Worm (Caenorhabditis elegans): ENCODE measurements around the gene F48G7.10.

Gene F48G7.10

DNA sequence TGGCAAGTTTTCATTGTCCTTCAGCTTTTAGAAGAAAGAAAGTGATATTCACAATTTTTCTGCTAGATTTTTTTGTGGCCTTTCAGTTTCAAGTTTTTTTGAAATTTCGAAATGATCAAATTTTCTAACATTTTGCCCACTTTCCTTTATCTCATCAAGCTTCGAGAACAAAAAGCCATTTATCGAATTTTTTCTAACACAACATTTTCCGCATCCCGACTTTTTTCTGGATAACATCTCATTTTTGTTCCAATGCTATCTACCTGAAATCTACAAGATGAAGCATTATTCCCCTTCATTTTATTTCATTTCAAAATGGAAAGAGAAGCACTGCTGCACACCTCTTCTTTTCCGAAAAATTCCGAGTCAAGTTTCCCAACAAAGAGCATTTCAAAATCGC is 41.8 kb downstream of the F48G7.10 start, which contains the start of gene ZK488.5:
ZK488.5 (plus strand) TSS at position 301 of the 400 bp plus-strand sequence.
- TF ChIP-seq unc-42 (tag; optimal IDR thresholded peaks at IDR 0.05) (no peak), ttx-3 (tag; optimal IDR thresholded peaks at IDR 0.05) (no peak), sox-2 (GFP tag; IDR thresholded peaks at IDR 0.05) (no peak)

DNA sequence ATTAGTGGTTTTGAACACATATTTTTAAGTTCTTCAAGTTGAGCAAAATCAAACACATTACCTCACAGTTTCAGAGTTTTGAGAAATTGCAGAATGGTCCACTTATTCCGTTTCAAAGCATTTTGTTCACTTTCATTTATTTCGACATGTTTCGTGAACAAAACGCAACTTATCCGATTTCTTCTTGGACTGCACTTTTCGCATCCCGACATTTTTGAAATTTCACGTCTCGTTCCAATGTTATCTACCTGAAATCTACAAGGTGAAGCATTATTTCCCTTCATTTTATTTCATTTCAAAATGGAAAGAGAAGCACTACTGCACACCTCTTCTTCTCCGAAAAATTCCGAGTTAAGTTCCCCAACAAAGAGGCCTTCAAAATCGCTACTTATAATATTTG is 44.6 kb downstream of the F48G7.10 start, which contains the start of gene ZK488.6:
ZK488.6 (plus strand) TSS at position 301 of the 400 bp plus-strand sequence.
- TF ChIP-seq ceh-22 (tag; optimal IDR thresholded peaks at IDR 0.05) (no peak), pag-3 (tag; optimal IDR thresholded peaks at IDR 0.05; ENCODE audit: borderline replicate concordance) (no peak), ref-2 (tag; optimal IDR thresholded peaks at IDR 0.05) (no peak), unc-86 (tag; optimal IDR thresholded peaks at IDR 0.05) (no peak), Y22D7AL.16 (tag; optimal IDR thresholded peaks at IDR 0.05) (no peak), ttx-3 (tag; optimal IDR thresholded peaks at IDR 0.05) (no peak), K09A11.1 (tag; optimal IDR thresholded peaks at IDR 0.05; ENCODE audit: insufficient read depth) (no peak), T23F11.4 (GFP tag; optimal IDR thresholded peaks at IDR 0.05) (no peak), ceh-31 (tag; optimal IDR thresholded peaks at IDR 0.05) (no peak), nhr-232 (tag; optimal IDR thresholded peaks at IDR 0.05) (no peak), pha-4 (tag; optimal IDR thresholded peaks at IDR 0.05) (no peak), unc-3 (GFP tag; conservative IDR thresholded peaks at IDR 0.05) (no peak), unc-3 (tag; optimal IDR thresholded peaks at IDR 0.05) (no peak), zip-5 (tag; optimal IDR thresholded peaks at IDR 0.05) (no peak), gmeb-2 (tag; optimal IDR thresholded peaks at IDR 0.05) (no peak), sox-2 (GFP tag; IDR thresholded peaks at IDR 0.05) (no peak), mec-3 (tag; optimal IDR thresholded peaks at IDR 0.05; ENCODE audit: borderline replicate concordance) (no peak), ama-1 (optimal IDR thresholded peaks at IDR 0.05) (no peak)

ce11 chrV:587818-588217 is 46.9 kb downstream of the F48G7.10 start, which contains the start of gene K06H6.1:
Gene K06H6.1 (plus strand): TSS chrV:588118.
- no peak for TF ChIP-seq npax-4 (tag; optimal IDR thresholded peaks at IDR 0.05)
- TF ChIP-seq zip-5 (tag; optimal IDR thresholded peaks at IDR 0.05), result no peak
- TF ChIP-seq pax-1 (tag; optimal IDR thresholded peaks at IDR 0.05), result no peak
- no peak for TF ChIP-seq unc-86 (tag; optimal IDR thresholded peaks at IDR 0.05)
- TF ChIP-seq fkh-10 (GFP tag; optimal IDR thresholded peaks at IDR 0.05), result no peak

- no peak for TF ChIP-seq ceh-45 (GFP tag; IDR thresholded peaks at IDR 0.05)
- TF ChIP-seq unc-55 (GFP tag; optimal IDR thresholded peaks at IDR 0.05), result no peak
- no peak for TF ChIP-seq C38D4.7 (GFP tag; optimal IDR thresholded peaks at IDR 0.05)
- TF ChIP-seq ceh-22 (tag; optimal IDR thresholded peaks at IDR 0.05), result no peak
- no peak for TF ChIP-seq F13H6.1 (tag; optimal IDR thresholded peaks at IDR 0.05)
- no peak for TF ChIP-seq madf-2 (tag; optimal IDR thresholded peaks at IDR 0.05)
- no peak for TF ChIP-seq syd-9 (tag; optimal IDR thresholded peaks at IDR 0.05)
- no peak for TF ChIP-seq unc-3 (GFP tag; conservative IDR thresholded peaks at IDR 0.05)
- TF ChIP-seq unc-3 (tag; optimal IDR thresholded peaks at IDR 0.05), result no peak
- TF ChIP-seq tbx-7 (tag; optimal IDR thresholded peaks at IDR 0.05), result no peak
- TF ChIP-seq pat-9 (tag; optimal IDR thresholded peaks at IDR 0.05), result no peak
- no peak for TF ChIP-seq ceh-31 (tag; optimal IDR thresholded peaks at IDR 0.05)
- no peak for TF ChIP-seq ceh-6 (GFP tag; optimal IDR thresholded peaks at IDR 0.05)
- no peak for TF ChIP-seq nhr-232 (tag; optimal IDR thresholded peaks at IDR 0.05)
These were observed 49.3 kb downstream of the F48G7.10 start, which contains the start of gene K06H6.2 for ce11 chrV:585472-585871. Gene K06H6.2 (plus strand): TSS chrV:585772.
